Worm (Caenorhabditis elegans) whole organism, L1 larva: ENCODE results near the gene T05C12.15.
A peak's percentile ranks its signal among the peaks of the same experiment; 100 is the strongest.

Experiments used
- C04F5.9 ChIP-seq: sonication (generic microtip); optimal IDR thresholded peaks from 2 replicates; lab custom pipeline; 2016; ENCODE audit warnings: missing genetic modification characterization, missing compliant biosample characterization
- C34B4.2 ChIP-seq: sonication (generic microtip); optimal IDR thresholded peaks from 2 replicates; lab custom pipeline; 2017; ENCODE audit warnings: mild to moderate bottlenecking, missing genetic modification characterization, missing compliant biosample characterization
- F16B12.6 ChIP-seq: fragments of 150-350 bp; optimal IDR thresholded peaks from 2 replicates; lab custom pipeline; 2014; ENCODE audit warnings: missing biosample characterization, missing genetic modification characterization
- Y116A8C.19 ChIP-seq: sonication (generic microtip); optimal IDR thresholded peaks from 2 replicates; lab custom pipeline; 2016; ENCODE audit warnings: missing compliant biosample characterization, missing genetic modification characterization, borderline replicate concordance
- ama-1 ChIP-seq: fragments of 150-350 bp; optimal IDR thresholded peaks from 2 replicates; lab custom pipeline; 2014
- ceh-82 ChIP-seq, 3 experiments: fragments of 150-350 bp in 1 of 3; sonication (generic microtip) in 2 of 3; optimal IDR thresholded peaks; 2 replicates each; lab custom pipeline; 2014 to 2017; ENCODE audit warnings: missing biosample characterization in 3 of 3, missing genetic modification characterization in 3 of 3
- ceh-90 ChIP-seq: sonication (generic microtip); optimal IDR thresholded peaks from 2 replicates; lab custom pipeline; 2016; ENCODE audit warnings: missing genetic modification characterization, missing compliant biosample characterization
- dpl-1 ChIP-seq, 3 experiments: fragments of 150-350 bp in 2 of 3; sonication (generic microtip) in 1 of 3; optimal IDR thresholded peaks; 2 replicates each; lab custom pipeline; 2014 to 2017; ENCODE audit warnings: missing biosample characterization in 3 of 3, missing genetic modification characterization in 3 of 3, missing genetic modification reagents in 3 of 3
- grh-1 ChIP-seq: fragments of 200-800 bp; sonication (Bioruptor generic); IDR thresholded peaks from 2 replicates; pipeline ENCODE4 v1.3.6; 2022; ENCODE audit warnings: missing genetic modification reagents, missing genetic modification characterization, missing compliant biosample characterization
- hlh-4 ChIP-seq: sonication (generic microtip); optimal IDR thresholded peaks from 2 replicates; lab custom pipeline; 2016; ENCODE audit warnings: mild to moderate bottlenecking, missing genetic modification characterization, missing compliant biosample characterization
- irx-1 ChIP-seq: sonication (generic microtip); optimal IDR thresholded peaks from 2 replicates; lab custom pipeline; 2016; ENCODE audit warnings: missing genetic modification characterization, missing compliant biosample characterization
- lin-35 ChIP-seq, 2 experiments: fragments of 150-350 bp; optimal IDR thresholded peaks; 2 replicates each; lab custom pipeline; 2014; ENCODE audit warnings: missing biosample characterization in 2 of 2, missing genetic modification characterization in 2 of 2, missing genetic modification reagents in 2 of 2
- mep-1 ChIP-seq: fragments of 150-350 bp; optimal IDR thresholded peaks from 2 replicates; lab custom pipeline; 2014; ENCODE audit warnings: missing biosample characterization, missing genetic modification characterization
- nhr-11 ChIP-seq: fragments of 150-350 bp; optimal IDR thresholded peaks from 2 replicates; lab custom pipeline; 2014; ENCODE audit warnings: missing biosample characterization, missing genetic modification characterization
- nhr-47 ChIP-seq: sonication (generic microtip); optimal IDR thresholded peaks from 2 replicates; lab custom pipeline; 2016; ENCODE audit warnings: mild to moderate bottlenecking, missing genetic modification characterization, moderate library complexity, missing compliant biosample characterization
- nhr-71 ChIP-seq: sonication (generic microtip); optimal IDR thresholded peaks from 2 replicates; lab custom pipeline; 2016; ENCODE audit warnings: mild to moderate bottlenecking, missing genetic modification characterization, moderate library complexity, missing compliant biosample characterization
- nhr-84 ChIP-seq: sonication (generic microtip); optimal IDR thresholded peaks from 2 replicates; lab custom pipeline; 2017; ENCODE audit warnings: missing biosample characterization, missing genetic modification characterization
- nhr-90 ChIP-seq: sonication (generic microtip); optimal IDR thresholded peaks from 2 replicates; lab custom pipeline; 2016; ENCODE audit warnings: mild to moderate bottlenecking, missing genetic modification characterization, missing compliant biosample characterization; ENCODE audit not compliant: poor library complexity
- pax-3 ChIP-seq: fragments of 200-800 bp; sonication (Bioruptor generic); optimal IDR thresholded peaks from 2 replicates; lab custom pipeline; 2018; ENCODE audit warnings: mild to moderate bottlenecking, missing genetic modification characterization, moderate library complexity, missing compliant biosample characterization
- pqm-1 ChIP-seq: sonication (generic microtip); optimal IDR thresholded peaks from 3 replicates; lab custom pipeline; 2017; ENCODE audit warnings: missing biosample characterization, missing genetic modification characterization
- rnt-1 ChIP-seq: sonication (generic microtip); optimal IDR thresholded peaks from 2 replicates; lab custom pipeline; 2016; ENCODE audit warnings: mild to moderate bottlenecking, missing genetic modification characterization, moderate library complexity, missing compliant biosample characterization
- snpc-4 ChIP-seq: fragments of 150-350 bp; optimal IDR thresholded peaks from 2 replicates; lab custom pipeline; 2014; ENCODE audit warnings: missing biosample characterization, missing genetic modification characterization
- snu-23 ChIP-seq: sonication (generic microtip); optimal IDR thresholded peaks from 2 replicates; lab custom pipeline; 2016; ENCODE audit warnings: missing genetic modification characterization, missing compliant biosample characterization
- sox-4 ChIP-seq: sonication (generic microtip); optimal IDR thresholded peaks from 2 replicates; lab custom pipeline; 2016; ENCODE audit warnings: missing genetic modification characterization, missing compliant biosample characterization
- sptf-1 ChIP-seq: fragments of 150-350 bp; optimal IDR thresholded peaks from 2 replicates; lab custom pipeline; 2014; ENCODE audit warnings: missing biosample characterization, missing genetic modification characterization
- unc-130 ChIP-seq: fragments of 150-350 bp; optimal IDR thresholded peaks from 2 replicates; lab custom pipeline; 2017; ENCODE audit warnings: missing biosample characterization, missing genetic modification characterization, inconsistent platforms
- unc-30 ChIP-seq: sonication (generic microtip); optimal IDR thresholded peaks from 2 replicates; lab custom pipeline; 2017; ENCODE audit warnings: missing biosample characterization, missing genetic modification characterization
- unc-98 ChIP-seq: fragments of 200-800 bp; sonication (Bioruptor generic); IDR thresholded peaks from 2 replicates; pipeline ENCODE4 v1.3.6; 2022; ENCODE audit warnings: missing genetic modification characterization, missing compliant biosample characterization
- xbp-1 ChIP-seq: sonication (generic microtip); optimal IDR thresholded peaks from 2 replicates; lab custom pipeline; 2016; ENCODE audit warnings: missing genetic modification characterization, missing compliant biosample characterization
- ztf-4 ChIP-seq: fragments of 150-350 bp; optimal IDR thresholded peaks from 2 replicates; lab custom pipeline; 2014; ENCODE audit warnings: missing biosample characterization, missing genetic modification characterization

Gene T05C12.15

DNA sequence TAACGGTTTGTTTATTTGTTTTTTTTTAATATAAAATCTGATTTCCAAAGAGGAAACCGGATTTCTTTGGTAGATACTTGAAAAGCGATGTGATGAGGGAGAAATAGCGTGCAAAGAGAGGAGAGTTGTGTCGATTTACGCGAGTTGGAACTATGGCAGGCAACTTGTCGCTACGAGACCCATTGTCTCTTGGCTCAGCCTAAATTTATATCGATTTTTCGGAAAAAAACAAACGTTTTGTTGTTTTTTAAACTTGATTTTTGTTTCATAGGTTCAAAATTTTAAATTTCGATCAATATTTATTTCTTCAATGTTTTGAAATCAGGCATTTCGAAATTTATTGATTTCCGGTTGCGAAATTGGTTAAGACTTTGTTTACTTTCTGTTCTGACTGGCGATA lies 47.0 kb downstream of the T05C12.15 start, which contains the start of gene M110.3 (continued):
- TF ChIP-seq snpc-4 (tag; lab: Kevin White, UChicago) (no peak), ztf-4 (tag; lab: Kevin White, UChicago) (no peak), nhr-90 (tag; lab: Kevin White, UChicago) (no peak), irx-1 (tag; lab: Kevin White, UChicago) (no peak), C04F5.9 (peak; percentile 44), mep-1 (peak; percentile 48), rnt-1 (tag; lab: Kevin White, UChicago) (peak; percentile 43), xbp-1 (peak; percentile 38), snu-23 (GFP tag; lab: Kevin White, UChicago) (peak; percentile 64), ama-1 (lab: Kevin White, UChicago) (no peak), pax-3 (tag; lab: Kevin White, UChicago) (no peak), nhr-11 (tag; lab: Kevin White, UChicago) (no peak), unc-98 (no peak), lin-35 (GFP tag; optimal IDR thresholded peaks at IDR 0.05; lab: Kevin White, UChicago) (peak; percentile 47 to 63), grh-1 (GFP tag; lab: Robert Waterston, UW) (no peak), F16B12.6 (tag; lab: Kevin White, UChicago) (no peak)

DNA sequence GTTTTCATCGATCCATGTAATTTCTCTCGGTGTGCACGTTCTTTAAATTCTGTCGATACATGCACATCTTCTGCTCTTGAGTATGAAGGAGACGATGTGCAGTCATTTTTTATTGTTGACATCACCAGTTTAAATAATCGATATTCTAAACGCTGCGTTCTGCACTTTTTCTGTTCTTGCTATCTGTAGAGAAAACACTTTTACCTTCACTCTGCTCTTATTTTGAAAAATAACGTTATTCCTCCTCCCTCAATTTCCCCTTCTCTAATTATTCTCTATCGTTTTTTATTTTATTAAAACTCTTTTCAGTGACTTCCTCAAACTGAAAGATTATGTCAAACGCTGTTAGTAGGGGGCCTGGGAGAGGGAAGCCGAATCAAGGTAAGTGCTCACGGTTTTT lies 47.5 kb downstream of the T05C12.15 start, which contains the start of gene ifg-1:
ifg-1 (plus strand) TSS at position 301 of the 400 bp plus-strand sequence.
- TF ChIP-seq C34B4.2 (tag; lab: Kevin White, UChicago) = no peak
- no peak for TF ChIP-seq sox-4 (tag; lab: Kevin White, UChicago)
- TF ChIP-seq, all 84 proteins: peak for 0

DNA sequence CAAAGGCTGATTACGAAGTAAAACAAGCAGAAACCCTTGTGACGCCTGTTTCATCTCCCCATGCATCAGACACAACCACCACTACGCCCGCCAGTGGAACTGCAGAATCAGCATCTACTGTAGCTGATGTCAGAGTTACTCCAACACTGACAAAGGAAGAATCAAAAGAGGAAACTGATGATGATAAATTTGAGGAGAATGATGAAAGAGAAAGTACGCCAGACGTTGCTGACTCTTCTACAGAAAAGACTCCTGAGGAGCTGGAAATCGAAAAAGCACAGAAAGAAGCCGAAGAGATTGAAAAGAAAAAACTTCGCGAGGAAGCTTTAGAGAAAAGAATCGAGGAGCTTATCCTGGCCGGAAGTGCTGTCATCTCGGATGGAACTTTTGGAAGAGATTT lies 48.9 kb downstream of the T05C12.15 start:
- TF ChIP-seq ceh-82 (tag; optimal IDR thresholded peaks at IDR 0.05; lab: Kevin White, UChicago) (no peak), nhr-47 (tag; lab: Kevin White, UChicago) (no peak), unc-30 (no peak), nhr-84 (tag; lab: Kevin White, UChicago) (no peak), unc-130 (tag; lab: Kevin White, UChicago) (no peak), sox-4 (tag; lab: Kevin White, UChicago) (no peak), hlh-4 (no peak), sptf-1 (no peak), Y116A8C.19 (no peak), pqm-1 (tag; lab: Kevin White, UChicago) (no peak), nhr-71 (tag; lab: Kevin White, UChicago) (no peak), dpl-1 (GFP tag; optimal IDR thresholded peaks at IDR 0.05; lab: Kevin White, UChicago) (no peak), ceh-90 (tag; lab: Kevin White, UChicago) (no peak)
